Worm (Caenorhabditis elegans) whole organism, L4/young adult: Measurements from ENCODE around the gene srdh-1.
A peak's percentile ranks its signal among the peaks of the same experiment; 100 is the strongest.

ENCODE experiments used
- W03F9.2 ChIP-seq: fragments of 150-350 bp; optimal IDR thresholded peaks from 2 replicates; lab custom pipeline; 2014; ENCODE audit warnings: missing biosample characterization, missing genetic modification characterization
- dao-5 ChIP-seq: sonication (generic microtip); optimal IDR thresholded peaks from 2 replicates; lab custom pipeline; 2016; ENCODE audit warnings: missing genotype, missing genetic modification characterization, moderate library complexity, missing compliant biosample characterization
- him-1 ChIP-seq: sonication (generic microtip); optimal IDR thresholded peaks from 2 replicates; lab custom pipeline; 2016; ENCODE audit warnings: missing genotype, missing genetic modification reagents, missing genetic modification characterization, missing compliant biosample characterization

Gene srdh-1

DNA sequence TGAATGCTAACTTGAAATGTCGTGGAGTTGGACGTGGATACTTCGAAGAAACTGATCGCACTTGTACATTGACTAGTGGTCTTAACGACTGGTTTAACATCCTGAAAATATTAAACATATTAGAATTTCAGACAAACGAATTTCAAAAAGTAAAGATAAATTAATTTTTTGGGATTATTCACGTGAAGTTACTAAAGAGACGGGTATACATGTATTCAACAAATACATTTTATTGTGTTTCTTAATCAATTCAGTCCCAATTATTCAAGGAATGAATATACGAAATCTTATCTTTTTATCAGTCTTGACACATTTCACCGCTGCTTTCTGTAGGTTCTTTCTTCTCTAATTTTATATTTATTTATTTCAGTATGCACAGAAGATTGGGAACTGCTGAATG lies 14.0 kb downstream of the srdh-1 start, which contains the start of the genes mrpl-10 and clec-142:
mrpl-10 (minus strand) TSS at position 101 of the 400 bp plus-strand sequence.
clec-142 (plus strand) TSS at position 264 of the 400 bp plus-strand sequence.
- TF ChIP-seq him-1 (tag; lab: Kevin White, UChicago) (no peak), dao-5 (no peak), W03F9.2 (tag; lab: Kevin White, UChicago) (no peak)

DNA sequence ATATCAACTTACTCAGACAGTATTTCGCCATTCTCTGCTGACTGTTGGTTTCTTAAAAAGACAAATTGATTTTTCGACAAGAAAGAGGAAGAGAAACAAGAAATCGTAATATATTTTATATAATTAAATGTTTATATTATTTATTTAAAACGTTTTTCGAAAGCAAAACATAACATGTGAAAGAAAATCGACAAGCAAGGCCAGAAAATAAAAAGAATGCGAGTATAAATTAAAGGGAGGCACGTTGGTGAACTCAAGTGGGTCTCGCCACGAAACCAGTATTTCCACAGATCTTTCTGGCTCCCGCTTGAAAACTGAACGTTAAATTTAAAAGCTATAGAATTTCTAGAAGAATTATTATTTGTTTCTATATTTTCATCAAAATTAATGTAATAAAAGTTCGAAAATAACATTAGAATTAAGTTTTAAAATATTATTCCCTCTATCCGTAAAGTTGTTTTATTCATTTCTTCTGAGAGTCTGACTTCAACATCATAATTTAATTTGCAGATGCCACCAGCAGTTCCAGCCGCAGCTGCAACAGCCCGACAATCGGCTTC lies 18.8 kb downstream of the srdh-1 start, which contains the start of the genes nst-1 and cct-4:
nst-1 (minus strand) TSS at position 51 of the 560 bp plus-strand sequence.
cct-4 (plus strand) TSS at position 510 of the 560 bp plus-strand sequence.
- no peak for TF ChIP-seq dao-5
- TF ChIP-seq W03F9.2 (tag; lab: Kevin White, UChicago), result peak; percentile 61

DNA sequence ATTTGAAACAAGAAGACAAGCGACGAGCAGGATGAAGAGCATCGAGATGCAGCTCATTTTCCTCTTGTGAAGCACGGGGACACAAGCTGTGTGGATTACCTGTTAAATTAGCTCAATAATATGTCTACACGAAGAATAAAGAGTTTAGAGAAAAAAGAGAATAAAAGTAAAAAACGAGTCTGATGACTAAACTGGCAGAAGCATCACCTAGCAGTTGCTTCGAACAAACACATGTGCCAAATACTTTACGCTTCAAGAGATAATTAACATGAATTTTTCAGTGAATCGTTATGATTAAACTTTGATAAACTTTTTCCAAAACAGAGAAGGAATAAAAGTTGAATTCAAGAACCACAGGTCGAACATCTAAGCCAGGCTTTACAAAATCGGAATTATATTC lies 30.8 kb downstream of the srdh-1 start, which contains the start of gene nlp-55:
nlp-55 (minus strand) TSS at position 101 of the 400 bp plus-strand sequence.
- TF ChIP-seq dao-5 (no peak), him-1 (tag; lab: Kevin White, UChicago) (no peak), W03F9.2 (tag; lab: Kevin White, UChicago) (no peak)

DNA sequence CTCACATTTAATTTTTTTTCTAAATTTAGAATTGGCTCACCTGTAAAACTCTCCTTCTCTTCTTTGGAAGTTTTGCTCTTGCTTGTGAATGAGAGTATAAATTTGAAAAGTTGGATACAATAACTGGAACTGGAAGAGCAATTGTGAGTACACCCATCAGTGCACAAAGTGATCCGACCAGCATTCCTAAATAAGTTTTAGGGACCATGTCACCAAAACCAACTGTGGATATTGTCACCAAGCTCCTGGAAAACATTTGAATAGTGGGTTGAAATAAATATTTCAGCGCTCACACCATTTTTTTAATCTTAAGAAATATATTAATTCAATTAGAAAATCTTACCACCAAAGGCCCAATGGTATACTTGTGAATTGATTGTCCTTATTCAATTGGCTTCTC lies 43.9 kb downstream of the srdh-1 start:
- TF ChIP-seq dao-5 (no peak), him-1 (tag; lab: Kevin White, UChicago) (no peak), W03F9.2 (tag; lab: Kevin White, UChicago) (no peak)

DNA sequence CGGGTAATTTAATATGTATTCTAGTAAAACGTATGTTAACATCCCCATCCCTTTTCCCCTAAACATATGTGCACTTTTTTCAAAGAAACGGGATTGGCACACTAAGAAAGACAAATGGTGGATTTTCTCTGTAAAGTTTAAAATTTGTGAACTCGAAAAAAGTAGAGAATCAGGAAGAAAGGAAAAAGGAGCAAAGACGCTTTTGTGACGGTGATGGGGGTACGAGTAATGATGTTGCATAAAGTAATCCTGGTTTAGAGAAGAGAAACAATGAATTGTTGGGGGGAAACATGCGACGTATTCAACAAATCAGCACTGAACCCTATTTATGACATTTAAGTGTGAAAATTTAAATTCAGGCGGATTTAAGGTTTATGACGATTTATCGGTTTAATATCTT lies 47.0 kb downstream of the srdh-1 start:
- TF ChIP-seq W03F9.2 (tag; lab: Kevin White, UChicago), result no peak
- TF ChIP-seq dao-5, result no peak
- no peak for TF ChIP-seq him-1 (tag; lab: Kevin White, UChicago)

DNA sequence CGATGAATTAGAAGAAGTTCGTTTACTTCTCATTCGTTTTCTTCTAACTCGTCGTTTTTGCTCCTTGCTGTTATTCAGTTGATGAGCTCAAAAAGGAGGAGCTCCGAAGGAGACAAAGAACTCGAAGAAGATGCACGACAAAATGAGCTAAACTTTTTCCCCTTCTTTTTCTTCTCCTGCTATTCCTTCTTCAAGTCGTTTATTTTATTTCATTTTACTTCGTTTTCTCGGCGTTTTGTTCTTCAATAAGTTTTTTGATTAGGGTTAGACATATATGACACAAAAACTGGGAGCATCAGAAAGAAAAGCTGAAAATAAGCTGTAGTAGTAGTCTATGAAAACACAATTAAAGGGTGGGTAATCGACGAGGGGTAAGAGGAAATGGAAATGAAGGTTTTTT lies 47.6 kb downstream of the srdh-1 start:
- TF ChIP-seq dao-5 (no peak), him-1 (tag; lab: Kevin White, UChicago) (no peak), W03F9.2 (tag; lab: Kevin White, UChicago) (no peak)

DNA sequence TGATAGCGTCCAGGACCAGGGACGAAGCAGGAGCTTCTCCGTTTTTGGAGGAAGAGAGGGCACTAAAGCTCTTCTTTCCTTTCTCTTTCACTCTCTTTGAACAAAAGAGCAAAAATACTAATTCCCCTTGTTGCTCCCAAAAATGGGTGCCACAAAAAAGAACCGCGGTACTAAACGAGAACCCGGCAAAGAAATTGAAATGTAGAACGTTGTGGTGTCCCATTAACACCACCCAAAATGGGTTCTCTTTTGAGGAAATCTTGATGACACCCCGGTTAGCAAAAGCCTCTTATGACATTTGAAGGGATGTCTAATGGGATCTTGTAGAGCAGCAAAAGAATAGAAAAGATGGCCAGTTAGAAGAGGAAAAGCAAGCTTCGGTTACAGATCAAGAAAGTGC lies 50.3 kb downstream of the srdh-1 start:
- TF ChIP-seq dao-5 (no peak), W03F9.2 (tag; lab: Kevin White, UChicago) (no peak), him-1 (tag; lab: Kevin White, UChicago) (no peak)

DNA sequence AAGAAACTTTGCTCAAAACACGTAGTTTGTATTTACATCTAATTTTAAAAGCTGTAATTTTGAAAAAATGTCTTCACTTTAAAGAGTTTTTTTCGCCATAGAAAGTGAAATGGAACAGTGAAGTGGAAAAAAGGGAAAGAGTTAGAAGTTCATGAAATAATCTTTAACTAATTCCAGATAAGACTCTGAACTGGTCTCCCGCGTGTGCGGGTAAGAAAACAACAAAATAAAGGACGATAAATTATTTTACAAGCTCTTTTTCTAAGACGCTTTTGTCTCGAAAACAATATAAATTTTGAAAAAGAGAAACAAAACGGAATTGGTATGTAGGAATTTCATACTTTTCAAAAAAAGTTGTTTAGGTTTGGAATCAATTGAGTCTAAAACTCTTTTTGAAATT lies 52.2 kb downstream of the srdh-1 start:
- TF ChIP-seq W03F9.2 (tag; lab: Kevin White, UChicago) (no peak), him-1 (tag; lab: Kevin White, UChicago) (no peak), dao-5 (no peak)
